Fruit fly (Drosophila melanogaster) whole organism, prepupa: ENCODE results near the gene CG43082.

Experiments used
- Blimp-1 ChIP-seq: fragments of 200-800 bp; sonication (Bioruptor generic); optimal IDR thresholded peaks from 3 replicates; lab custom pipeline; 2017; ENCODE audit warnings: missing biosample characterization, missing genetic modification characterization, mild to moderate bottlenecking, moderate library complexity, missing genetic modification reagents
- CG10631 ChIP-seq: fragments of 200-800 bp; sonication (Bioruptor generic); optimal IDR thresholded peaks from 2 replicates; lab custom pipeline; 2016; ENCODE audit warnings: missing biosample characterization, missing genetic modification characterization
- CG10669 ChIP-seq: fragments of 200-800 bp; sonication (Bioruptor generic); optimal IDR thresholded peaks from 3 replicates; lab custom pipeline; 2018; ENCODE audit warnings: missing biosample characterization, mild to moderate bottlenecking, missing genetic modification characterization, moderate library complexity
- CG11902 ChIP-seq: fragments of 200-800 bp; sonication (Bioruptor generic); optimal IDR thresholded peaks from 3 replicates; lab custom pipeline; 2016; ENCODE audit warnings: missing biosample characterization, missing genetic modification characterization
- CG15336 ChIP-seq: fragments of 200-800 bp; sonication (Bioruptor generic); IDR thresholded peaks from 2 replicates; pipeline ENCODE4 v1.3.6; 2022; ENCODE audit warnings: missing biosample characterization, missing genetic modification characterization
- CG3032 ChIP-seq: fragments of 200-800 bp; optimal IDR thresholded peaks from 2 replicates; lab custom pipeline; 2019; ENCODE audit warnings: missing biosample characterization, mild to moderate bottlenecking, missing genetic modification characterization, moderate library complexity
- CG31627 ChIP-seq: fragments of 200-800 bp; sonication (Bioruptor generic); optimal IDR thresholded peaks from 3 replicates; lab custom pipeline; 2016; ENCODE audit warnings: missing biosample characterization, missing genetic modification characterization
- CG32006 ChIP-seq: fragments of 200-800 bp; sonication (Bioruptor generic); optimal IDR thresholded peaks from 3 replicates; lab custom pipeline; 2017; ENCODE audit warnings: missing biosample characterization, mild to moderate bottlenecking, missing genetic modification characterization
- CG34406 ChIP-seq: fragments of 200-800 bp; sonication (Bioruptor generic); optimal IDR thresholded peaks from 3 replicates; lab custom pipeline; 2016; ENCODE audit warnings: missing biosample characterization, missing genetic modification characterization
- CG3919 ChIP-seq: fragments of 200-800 bp; sonication (Bioruptor generic); optimal IDR thresholded peaks from 3 replicates; lab custom pipeline; 2016; ENCODE audit warnings: missing biosample characterization, missing genetic modification characterization
- CG4318 ChIP-seq: fragments of 200-800 bp; sonication (Bioruptor generic); optimal IDR thresholded peaks from 3 replicates; lab custom pipeline; 2017; ENCODE audit warnings: missing biosample characterization, mild to moderate bottlenecking, missing genetic modification characterization
- CG6163 ChIP-seq: fragments of 200-800 bp; sonication (Bioruptor generic); IDR thresholded peaks from 3 replicates; pipeline ENCODE4 v1.3.6; 2022; ENCODE audit warnings: missing biosample characterization, missing genetic modification characterization
- CG6276 ChIP-seq: fragments of 200-800 bp; sonication (Bioruptor generic); optimal IDR thresholded peaks from 2 replicates; lab custom pipeline; 2017; ENCODE audit warnings: missing biosample characterization, mild to moderate bottlenecking, missing genetic modification characterization
- CG6792 ChIP-seq: fragments of 200-800 bp; sonication (Bioruptor generic); optimal IDR thresholded peaks from 3 replicates; lab custom pipeline; 2016; ENCODE audit warnings: missing biosample characterization, missing genetic modification characterization
- CG7368 ChIP-seq: fragments of 200-800 bp; sonication (Bioruptor generic); optimal IDR thresholded peaks from 3 replicates; lab custom pipeline; 2016; ENCODE audit warnings: missing biosample characterization, missing genetic modification characterization
- CG8119 ChIP-seq: fragments of 200-800 bp; sonication (Bioruptor generic); IDR thresholded peaks from 3 replicates; pipeline ENCODE4 v1.3.6; 2022; ENCODE audit warnings: missing biosample characterization, missing genetic modification characterization
- CG8632 ChIP-seq: fragments of 200-800 bp; sonication (Bioruptor generic); optimal IDR thresholded peaks from 3 replicates; lab custom pipeline; 2016; ENCODE audit warnings: missing biosample characterization, missing genetic modification characterization
- CG9139 ChIP-seq: fragments of 200-800 bp; sonication (Bioruptor generic); optimal IDR thresholded peaks from 3 replicates; lab custom pipeline; 2017; ENCODE audit warnings: missing biosample characterization, mild to moderate bottlenecking, missing genetic modification characterization
- Eip78C ChIP-seq: fragments of 200-800 bp; sonication (Bioruptor generic); peaks from one replicate; lab custom pipeline; 2016; ENCODE audit warnings: missing biosample characterization, missing genetic modification characterization
- Ets21C ChIP-seq: fragments of 200-800 bp; sonication (Bioruptor generic); optimal IDR thresholded peaks from 3 replicates; lab custom pipeline; 2016; ENCODE audit warnings: missing biosample characterization, missing genetic modification characterization
- Gug ChIP-seq: fragments of 200-800 bp; sonication (Bioruptor generic); IDR thresholded peaks from 2 replicates; pipeline ENCODE4 v1.3.6; 2022; ENCODE audit warnings: missing biosample characterization, missing genetic modification characterization
- Hr4 ChIP-seq: fragments of 200-800 bp; sonication (Bioruptor generic); optimal IDR thresholded peaks from 3 replicates; lab custom pipeline; 2016; ENCODE audit warnings: missing biosample characterization, missing genetic modification characterization
- Met ChIP-seq: fragments of 200-800 bp; sonication (Bioruptor generic); optimal IDR thresholded peaks from 3 replicates; lab custom pipeline; 2016; ENCODE audit warnings: missing biosample characterization, missing genetic modification characterization
- Sox102F ChIP-seq: fragments of 200-800 bp; sonication (Bioruptor generic); optimal IDR thresholded peaks from 2 replicates; lab custom pipeline; 2016; ENCODE audit warnings: missing biosample characterization, mild to moderate bottlenecking, missing genetic modification characterization
- Sox14 ChIP-seq: fragments of 200-800 bp; sonication (Bioruptor generic); optimal IDR thresholded peaks from 3 replicates; lab custom pipeline; 2016; ENCODE audit warnings: missing biosample characterization, missing genetic modification characterization
- Sox15 ChIP-seq: fragments of 200-800 bp; sonication (Bioruptor generic); optimal IDR thresholded peaks from 3 replicates; lab custom pipeline; 2016; ENCODE audit warnings: missing biosample characterization, missing genetic modification characterization
- dac ChIP-seq: fragments of 200-800 bp; sonication (Bioruptor generic); optimal IDR thresholded peaks from 2 replicates; lab custom pipeline; 2017; ENCODE audit warnings: missing biosample characterization, mild to moderate bottlenecking, missing genetic modification characterization
- dsx ChIP-seq: fragments of 200-800 bp; optimal IDR thresholded peaks from 3 replicates; lab custom pipeline; 2019; ENCODE audit warnings: missing biosample characterization, mild to moderate bottlenecking, missing genetic modification characterization, moderate library complexity; ENCODE audit not compliant: poor library complexity, severe bottlenecking
- fd59A ChIP-seq: fragments of 200-800 bp; sonication (Bioruptor generic); optimal IDR thresholded peaks from 2 replicates; lab custom pipeline; 2017; ENCODE audit warnings: missing biosample characterization, mild to moderate bottlenecking, missing genetic modification characterization, missing genetic modification reagents
- fd85E ChIP-seq: fragments of 200-800 bp; sonication (Bioruptor generic); optimal IDR thresholded peaks from 3 replicates; lab custom pipeline; 2016; ENCODE audit warnings: missing biosample characterization, missing genetic modification characterization
- fkh ChIP-seq: fragments of 200-800 bp; sonication (Bioruptor generic); optimal IDR thresholded peaks from 3 replicates; lab custom pipeline; 2017; ENCODE audit warnings: missing biosample characterization, mild to moderate bottlenecking, missing genetic modification characterization, moderate library complexity
- lz ChIP-seq: fragments of 200-800 bp; sonication (Bioruptor generic); optimal IDR thresholded peaks from 3 replicates; lab custom pipeline; 2016; ENCODE audit warnings: missing biosample characterization, missing genetic modification characterization
- salr ChIP-seq, 2 experiments: fragments of 200-800 bp; sonication (Bioruptor generic); optimal IDR thresholded peaks; 3 replicates each; lab custom pipeline; 2016 to 2018; ENCODE audit warnings: missing biosample characterization in 2 of 2, missing genetic modification characterization in 2 of 2, mild to moderate bottlenecking in 1 of 2
- ss ChIP-seq, 2 experiments: fragments of 200-800 bp; sonication (Bioruptor generic); optimal IDR thresholded peaks; 2 replicates in 1 of 2; 3 replicates in 1 of 2; lab custom pipeline; 2017 to 2018; ENCODE audit warnings: mild to moderate bottlenecking in 2 of 2, missing biosample characterization in 2 of 2, missing genetic modification characterization in 2 of 2, moderate library complexity in 1 of 2
- svp ChIP-seq: fragments of 200-800 bp; sonication (Bioruptor generic); peaks from one replicate; lab custom pipeline; 2016; ENCODE audit warnings: missing biosample characterization, missing genetic modification characterization
- topi ChIP-seq: fragments of 200-800 bp; sonication (Bioruptor generic); optimal IDR thresholded peaks from 3 replicates; lab custom pipeline; 2016; ENCODE audit warnings: missing biosample characterization, missing genetic modification characterization
- vri ChIP-seq: fragments of 200-800 bp; sonication (Bioruptor generic); optimal IDR thresholded peaks from 3 replicates; lab custom pipeline; 2016; ENCODE audit warnings: missing biosample characterization, mild to moderate bottlenecking, missing genetic modification characterization

CG43082 gene

DNA sequence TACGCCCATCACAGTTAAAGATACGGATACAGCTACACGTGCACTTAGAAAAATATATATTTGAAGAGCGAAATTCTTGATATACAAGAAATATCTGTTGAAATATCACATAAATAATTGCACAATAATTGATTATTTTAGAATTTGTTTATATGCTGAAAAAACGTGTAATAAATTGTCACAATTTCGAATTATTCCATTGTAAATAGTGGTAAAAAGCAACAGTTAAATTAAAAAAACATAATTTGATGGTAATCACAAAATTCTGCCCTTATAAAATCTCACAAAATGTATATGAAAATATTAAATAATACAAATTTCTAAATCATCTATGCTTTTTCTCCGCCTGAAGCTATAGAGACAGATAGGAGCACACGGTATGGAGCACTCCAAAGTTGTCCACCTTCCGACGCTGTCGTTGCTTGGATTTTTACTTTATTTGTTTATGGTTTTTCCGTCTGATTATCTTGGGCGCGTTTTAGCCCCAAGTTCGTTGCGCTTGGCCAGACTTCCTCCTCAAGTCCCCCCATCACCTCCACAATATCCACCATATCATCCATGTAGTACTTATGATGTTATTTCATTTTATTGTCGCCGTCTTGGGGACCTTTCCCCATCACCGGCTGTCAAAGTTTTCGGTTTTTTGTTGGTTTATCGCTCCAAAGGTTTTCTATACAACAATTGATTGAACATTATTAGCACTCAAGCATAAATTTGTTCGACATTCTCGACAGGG lies 42.8 kb downstream of the CG43082 start (continued):
- TF ChIP-seq fkh = peak; percentile 66
- TF ChIP-seq CG4318 (GFP tag; lab: Kevin White, UChicago) = peak; percentile 69
- TF ChIP-seq CG3919 (GFP tag; lab: Kevin White, UChicago) = peak; percentile 39
- peak in 1 of 2 experiments; percentile 64 for TF ChIP-seq salr (GFP tag; optimal IDR thresholded peaks at IDR 0.05; lab: Kevin White, UChicago)
- TF ChIP-seq svp (GFP tag; lab: Kevin White, UChicago) = peak; percentile 68
- TF ChIP-seq CG34406 (GFP tag; lab: Kevin White, UChicago) = peak; percentile 38
- no peak for TF ChIP-seq CG7368 (GFP tag; lab: Kevin White, UChicago)
- peak; percentile 9 for TF ChIP-seq topi
- peak; percentile 38 for TF ChIP-seq CG6276 (GFP tag; lab: Kevin White, UChicago)
- no peak for TF ChIP-seq Ets21C
- TF ChIP-seq CG10631 (GFP tag; lab: Kevin White, UChicago) = peak; percentile 63
- TF ChIP-seq Met (GFP tag; lab: Kevin White, UChicago) = no peak
- no peak for TF ChIP-seq fd85E (GFP tag; lab: Kevin White, UChicago)
- TF ChIP-seq CG3032 (tag; lab: Kevin White, UChicago) = peak; percentile 39
- peak; percentile 9 for TF ChIP-seq Sox15 (GFP tag; lab: Kevin White, UChicago)
- TF ChIP-seq CG10669 = peak; percentile 27
- peak in 1 of 2 experiments; percentile 30 for TF ChIP-seq ss (GFP tag; optimal IDR thresholded peaks at IDR 0.05; lab: Kevin White, UChicago)
- TF ChIP-seq CG11902 (GFP tag; lab: Kevin White, UChicago) = no peak
- no peak for TF ChIP-seq Blimp-1 (GFP tag; lab: Kevin White, UChicago)
- TF ChIP-seq CG6792 (GFP tag; lab: Kevin White, UChicago) = peak; percentile 12
- TF ChIP-seq CG6163 = no peak
- TF ChIP-seq fd59A = peak; percentile 47
- peak; percentile 63; the same call in 2 of the 3 replicates for TF ChIP-seq CG8119 (GFP tag; lab: Robert Waterston, UW)
- TF ChIP-seq CG31627 (GFP tag; lab: Kevin White, UChicago) = no peak
- TF ChIP-seq Gug = peak; percentile 33
- TF ChIP-seq vri (GFP tag; lab: Kevin White, UChicago) = peak; percentile 20
- no peak for TF ChIP-seq dac (GFP tag; lab: Kevin White, UChicago)
- no peak; the same call in none of the 2 replicates for TF ChIP-seq CG15336 (GFP tag; lab: Robert Waterston, UW)

DNA sequence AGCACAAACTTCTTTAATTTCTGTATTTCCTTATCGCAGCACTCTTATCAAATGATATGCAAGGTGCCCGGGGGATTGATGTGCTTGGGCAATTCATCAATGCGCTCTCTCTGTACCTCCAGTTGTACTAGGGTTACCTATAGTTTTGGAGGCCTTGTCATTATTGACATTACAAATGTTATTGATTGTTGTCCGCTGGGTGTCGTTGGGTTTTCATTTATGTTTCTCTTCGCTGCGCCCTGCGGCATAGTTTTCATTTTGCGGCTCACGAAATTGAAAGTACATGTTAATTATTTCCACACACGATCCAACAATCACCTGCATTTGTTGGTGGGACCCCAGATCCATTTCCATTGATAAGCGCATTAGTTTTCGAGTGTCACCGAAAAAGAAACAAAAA lies 44.5 kb downstream of the CG43082 start:
- TF ChIP-seq CG32006 (GFP tag; lab: Kevin White, UChicago) = no peak
- peak; percentile 70 for TF ChIP-seq fkh
- TF ChIP-seq dsx (GFP tag; lab: Kevin White, UChicago) = no peak
- no peak for TF ChIP-seq Sox14 (GFP tag; lab: Kevin White, UChicago)

dm6 chr3L:15708158-15708557 lies 46.5 kb downstream of the CG43082 start:
- no peak for TF ChIP-seq CG8632 (GFP tag; lab: Kevin White, UChicago)
- TF ChIP-seq CG9139 (GFP tag; lab: Kevin White, UChicago) = no peak
- TF ChIP-seq Hr4 = no peak
- TF ChIP-seq Sox15 (GFP tag; lab: Kevin White, UChicago) = no peak
- no peak for TF ChIP-seq CG6276 (GFP tag; lab: Kevin White, UChicago)
- TF ChIP-seq CG6163 = no peak
- no peak for TF ChIP-seq Eip78C (GFP tag; lab: Kevin White, UChicago)
- no peak for TF ChIP-seq CG3919 (GFP tag; lab: Kevin White, UChicago)
- no peak for TF ChIP-seq lz (GFP tag; lab: Kevin White, UChicago)
- TF ChIP-seq Met (GFP tag; lab: Kevin White, UChicago) = no peak
- no peak for TF ChIP-seq Sox102F (GFP tag; lab: Kevin White, UChicago)
- no peak for TF ChIP-seq CG31627 (GFP tag; lab: Kevin White, UChicago)
